Worm (Caenorhabditis elegans) whole organism, L4/young adult: ENCODE results near the gene Y57A10A.8.

ENCODE experiments used
- W03F9.2 ChIP-seq: fragments of 150-350 bp; optimal IDR thresholded peaks from 2 replicates; lab custom pipeline; 2014; ENCODE audit warnings: missing biosample characterization, missing genetic modification characterization
- dao-5 ChIP-seq: sonication (generic microtip); optimal IDR thresholded peaks from 2 replicates; lab custom pipeline; 2016; ENCODE audit warnings: missing genotype, missing genetic modification characterization, moderate library complexity, missing compliant biosample characterization
- him-1 ChIP-seq: sonication (generic microtip); optimal IDR thresholded peaks from 2 replicates; lab custom pipeline; 2016; ENCODE audit warnings: missing genotype, missing genetic modification reagents, missing genetic modification characterization, missing compliant biosample characterization

DNA sequence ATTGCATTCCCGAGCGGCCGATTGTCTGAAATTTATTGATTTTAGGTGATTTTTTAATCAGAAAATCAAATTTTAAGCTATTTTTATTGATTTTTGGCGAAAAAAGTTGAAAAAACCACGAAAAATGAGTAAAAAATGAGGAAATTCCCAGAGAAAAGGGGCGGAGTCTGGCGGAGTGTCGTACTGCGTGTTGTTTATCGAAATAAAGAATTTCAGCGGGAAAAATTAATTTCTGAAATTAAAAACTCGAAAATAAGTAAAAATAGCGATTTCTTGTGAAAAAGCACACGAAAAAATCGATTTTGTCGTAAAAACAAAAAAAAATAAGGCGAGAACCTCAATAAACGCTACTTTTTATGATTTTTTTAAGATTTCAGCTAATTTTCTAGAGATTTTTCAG is 20.2 kb downstream of the Y57A10A.8 start, which contains the start of gene Y57A10A.13:
- TF ChIP-seq him-1 (no peak), dao-5 (tag; lab: Kevin White, UChicago) (no peak), W03F9.2 (tag; lab: Kevin White, UChicago) (no peak)
